Fruit fly (Drosophila melanogaster): ENCODE data around the gene CG16719.

Gene CG16719

DNA sequence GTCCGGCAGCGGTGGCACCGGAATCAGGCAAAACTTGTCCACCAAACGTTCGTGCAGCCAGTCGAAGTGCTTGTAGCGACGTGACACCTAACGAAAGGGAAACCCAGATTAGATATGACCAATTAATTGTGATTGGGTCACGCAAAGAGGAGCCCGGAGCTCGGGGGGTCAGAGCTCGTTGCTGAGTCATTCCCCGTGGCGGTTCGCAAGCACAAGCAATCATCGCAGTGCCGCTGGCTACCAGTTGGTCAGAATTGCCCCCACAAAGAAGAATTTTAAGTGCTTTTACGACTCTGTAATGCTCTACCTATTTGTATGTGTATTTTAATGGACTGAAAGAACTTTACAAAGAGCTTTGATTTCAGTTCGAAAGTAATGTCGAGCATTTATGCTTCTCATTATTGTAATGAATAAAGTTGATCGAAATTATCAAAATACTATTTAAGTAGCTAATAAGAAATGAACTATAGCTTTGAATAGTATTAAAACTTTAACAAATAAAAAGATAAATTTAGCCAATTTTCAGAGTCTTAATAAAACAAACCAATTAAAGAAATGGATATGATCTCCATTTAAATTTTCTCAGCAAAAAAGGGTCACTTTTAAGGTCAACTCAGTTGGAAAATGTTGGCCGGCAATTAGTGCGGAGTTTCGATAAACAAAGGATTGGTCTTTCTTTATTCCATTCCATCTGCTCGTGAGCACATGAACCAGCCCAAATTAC, 27.3 kb downstream of the CG16719 start:
- TF ChIP-seq noc (tag; optimal IDR thresholded peaks at IDR 0.05): no peak

DNA sequence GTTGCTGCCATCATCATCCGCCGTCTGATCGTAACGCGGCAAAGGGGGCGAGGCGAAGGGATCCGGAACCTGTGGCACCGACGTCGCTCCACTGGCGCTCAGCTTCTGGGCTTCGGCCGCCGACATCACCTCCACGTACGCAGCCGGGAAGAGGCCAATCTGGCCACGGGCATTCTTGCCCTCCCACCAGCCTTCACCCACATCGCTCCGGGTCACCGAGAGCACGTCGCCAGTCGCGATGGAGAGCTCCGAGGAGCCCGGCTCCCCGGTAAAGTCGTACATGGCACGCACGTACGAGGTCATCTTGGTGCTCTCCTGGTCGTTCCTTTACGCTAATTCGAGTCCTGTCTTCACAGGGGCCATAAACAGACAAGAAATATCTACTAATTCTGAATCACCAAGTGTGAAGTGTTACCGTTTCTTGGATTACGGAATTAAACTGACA, 28.4 kb downstream of the CG16719 start, which contains the start of gene SH3PX1:
Gene SH3PX1, minus strand, starts transcription at position 445 of the 445 bp plus-strand sequence.
- TF ChIP-seq noc (tag; optimal IDR thresholded peaks at IDR 0.05): no peak

DNA sequence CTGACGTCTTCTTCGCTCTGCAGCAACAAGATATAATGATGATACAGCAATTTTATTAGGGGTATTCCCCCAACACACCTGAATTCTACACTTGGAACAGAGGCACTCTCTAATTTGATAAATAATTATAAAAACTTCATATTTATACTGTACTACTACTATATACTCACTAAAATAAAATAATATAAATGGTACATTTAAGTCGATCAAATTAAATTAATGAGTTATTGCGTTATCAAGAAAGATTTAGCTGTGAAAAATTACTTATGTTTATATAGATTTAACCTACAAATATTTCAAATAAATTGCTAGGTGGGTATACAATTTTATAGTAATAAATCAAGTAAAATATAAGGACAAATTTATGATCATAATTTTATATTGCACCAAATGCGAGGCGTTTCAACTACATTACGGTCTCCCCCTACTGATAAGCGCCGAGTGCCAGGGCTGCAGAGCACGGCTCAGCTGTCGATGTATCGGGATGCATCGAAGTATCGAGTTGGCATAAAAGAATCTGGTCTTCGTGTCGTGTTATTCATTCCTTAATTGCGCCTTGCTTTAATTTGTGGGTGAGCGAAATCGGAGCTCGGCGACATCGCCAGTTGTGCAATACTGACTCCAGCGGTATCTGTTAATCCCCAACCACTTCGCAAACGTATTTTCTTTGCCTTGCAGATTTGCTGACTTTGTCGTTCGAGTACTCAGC, 29.0 kb downstream of the CG16719 start, which contains the start of gene vsg:
Gene vsg, plus strand, starts transcription at position 497 of the 709 bp plus-strand sequence.
- TF ChIP-seq noc (tag; optimal IDR thresholded peaks at IDR 0.05): peak; percentile 76

DNA sequence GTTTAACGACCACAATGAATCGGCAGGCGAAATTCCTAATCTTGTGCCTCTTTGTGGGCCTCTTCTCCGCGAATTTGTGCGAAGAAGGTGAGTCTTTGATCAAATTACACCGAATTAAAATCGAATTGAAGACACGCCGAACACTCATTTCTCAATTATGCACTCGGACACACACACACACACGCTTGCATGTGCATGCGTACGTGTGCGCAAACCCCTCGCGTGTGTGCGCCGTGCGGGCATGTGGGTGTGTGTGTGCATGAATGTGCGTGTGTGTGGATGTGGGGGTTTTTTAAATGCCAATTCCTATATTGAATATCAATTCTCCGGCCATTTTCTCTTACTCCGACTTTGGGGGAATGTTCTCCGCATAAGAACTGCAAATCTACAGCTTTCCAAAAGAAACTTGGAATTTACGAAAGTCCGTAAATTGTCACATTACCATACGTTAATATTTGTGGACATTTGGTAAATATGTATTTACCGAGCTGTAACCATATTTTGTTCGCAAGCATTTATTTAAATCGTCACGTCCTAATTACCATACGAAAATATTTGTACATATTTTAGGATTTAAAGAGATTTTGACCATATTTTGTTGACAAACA, 29.7 kb downstream of the CG16719 start:
- TF ChIP-seq noc (tag; optimal IDR thresholded peaks at IDR 0.05): no peak

DNA sequence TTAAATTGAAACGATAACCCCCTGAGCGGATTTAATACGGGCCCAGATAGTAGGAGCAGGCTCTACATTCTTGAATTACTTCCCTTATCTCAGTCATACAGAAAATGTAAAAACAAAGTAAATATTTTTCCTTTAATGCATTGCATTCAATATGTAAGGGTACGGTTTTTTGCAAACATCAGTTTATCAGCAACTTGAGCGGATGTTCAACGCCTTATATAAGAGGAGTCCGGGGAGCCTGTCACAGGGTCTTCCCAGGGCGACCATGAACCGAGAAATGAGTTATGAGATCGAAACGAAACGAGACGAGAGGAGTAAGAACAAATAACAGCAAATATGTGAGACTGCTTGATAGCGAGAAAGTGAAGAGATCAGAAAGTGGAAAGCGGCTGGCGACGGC, 31.6 kb downstream of the CG16719 start:
- TF ChIP-seq noc (tag; optimal IDR thresholded peaks at IDR 0.05): no peak

DNA sequence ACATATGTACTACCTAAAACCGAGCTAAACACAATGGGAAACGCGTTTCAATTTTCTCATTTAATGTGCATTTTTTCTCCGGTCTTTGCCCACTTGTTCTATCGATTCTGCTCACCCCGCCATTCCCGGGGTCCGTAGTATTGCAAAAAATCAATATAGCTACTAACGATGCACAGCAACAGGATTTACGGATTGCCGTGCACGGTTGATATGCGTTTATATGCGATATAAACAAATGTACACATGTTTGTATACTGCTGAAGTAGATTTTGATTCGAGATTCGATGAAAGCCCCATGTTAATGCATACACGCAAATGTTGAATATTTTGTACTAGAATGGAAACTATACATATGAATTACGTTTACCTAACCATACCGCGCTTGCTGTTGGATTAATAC, 32.1 kb downstream of the CG16719 start:
- TF ChIP-seq noc (tag; optimal IDR thresholded peaks at IDR 0.05): no peak

DNA sequence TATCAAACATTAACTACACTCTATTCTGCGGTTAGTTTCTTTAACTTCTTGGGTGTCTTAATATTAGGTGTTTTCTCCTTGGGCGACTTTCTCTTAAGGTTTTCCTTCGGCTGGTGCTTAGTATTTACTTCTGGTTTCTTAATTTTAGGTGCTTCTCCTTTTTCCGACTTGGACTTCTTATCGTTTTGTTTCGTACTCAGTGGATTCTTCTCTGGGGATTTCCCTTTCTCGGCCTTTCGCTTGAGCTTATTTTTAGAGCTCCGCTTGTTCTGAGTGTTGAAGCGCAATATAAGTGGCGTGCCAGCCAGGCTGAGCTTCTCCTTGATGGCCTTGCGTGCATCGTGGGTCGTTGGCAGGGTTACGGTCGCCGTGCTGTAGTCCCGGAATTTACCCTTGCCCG, 32.9 kb downstream of the CG16719 start:
- TF ChIP-seq noc (tag; optimal IDR thresholded peaks at IDR 0.05): no peak

DNA sequence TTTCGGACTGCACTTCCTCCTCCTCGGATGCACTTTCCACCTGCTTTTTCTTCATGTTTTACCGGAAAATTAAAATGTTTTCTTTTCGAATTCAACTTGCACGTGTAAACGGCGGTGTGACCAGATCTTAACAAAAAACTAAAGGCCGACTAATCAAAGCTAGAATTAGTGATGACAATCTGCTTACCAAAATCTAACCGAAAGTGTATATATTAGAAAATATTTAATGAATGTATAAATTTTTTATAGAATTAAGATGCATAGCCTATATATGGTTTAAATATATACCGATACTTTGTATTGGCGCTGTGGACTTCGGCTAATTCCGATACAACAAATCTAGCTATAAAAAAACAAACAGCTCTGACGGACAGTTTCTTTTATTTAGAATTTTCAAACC, 34.0 kb downstream of the CG16719 start, which contains the start of the genes CG18178 and CG14174:
Gene CG18178, minus strand, starts transcription at position 216 of the 400 bp plus-strand sequence.
Gene CG14174, plus strand, starts transcription at position 400 of the 400 bp plus-strand sequence.
- peak; percentile 58 for TF ChIP-seq noc (tag; optimal IDR thresholded peaks at IDR 0.05)

DNA sequence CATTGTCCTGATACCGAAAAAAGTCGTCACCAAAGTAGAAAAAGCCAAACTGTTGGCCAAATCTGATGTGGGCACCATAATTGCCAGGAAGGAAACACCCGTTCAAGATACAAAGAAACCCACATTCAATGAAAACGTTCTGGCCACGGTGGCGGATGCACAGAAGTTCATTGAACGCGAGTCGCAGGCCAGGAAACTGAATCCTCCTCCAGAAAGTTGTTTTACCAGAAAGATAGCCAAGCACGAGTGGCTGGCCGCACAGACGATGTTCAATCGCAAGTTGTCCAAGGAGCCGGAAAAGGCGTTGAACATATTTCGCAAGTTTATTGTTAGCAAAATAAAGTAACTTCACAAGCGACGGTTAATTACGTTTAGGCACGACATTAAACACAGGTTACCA, 35.1 kb downstream of the CG16719 start:
- no peak for TF ChIP-seq noc (tag; optimal IDR thresholded peaks at IDR 0.05)

DNA sequence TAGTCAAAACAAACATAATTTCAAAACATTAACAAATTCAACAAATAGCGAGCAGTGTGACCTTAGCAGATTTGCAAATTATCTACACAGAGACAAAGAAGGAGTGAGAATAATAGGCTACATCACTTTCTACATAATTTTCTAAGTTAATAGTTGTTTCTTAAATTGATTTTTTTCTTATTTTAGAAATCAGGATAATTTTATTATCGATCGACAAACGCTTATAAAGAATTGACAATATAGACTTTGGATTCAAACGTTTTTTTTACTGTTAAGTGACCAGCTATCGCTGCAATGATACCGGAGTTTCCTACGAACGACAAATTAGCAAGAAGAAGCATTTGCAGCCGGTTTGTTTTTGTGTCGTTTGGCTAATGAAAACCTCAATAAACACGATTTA, 38.1 kb downstream of the CG16719 start, which contains the start of the genes nbs and defl:
Gene nbs, minus strand, starts transcription at position 87 of the 400 bp plus-strand sequence.
Gene defl, plus strand, starts transcription at position 316 of the 400 bp plus-strand sequence.
- TF ChIP-seq noc (tag; optimal IDR thresholded peaks at IDR 0.05): peak; percentile 42

DNA sequence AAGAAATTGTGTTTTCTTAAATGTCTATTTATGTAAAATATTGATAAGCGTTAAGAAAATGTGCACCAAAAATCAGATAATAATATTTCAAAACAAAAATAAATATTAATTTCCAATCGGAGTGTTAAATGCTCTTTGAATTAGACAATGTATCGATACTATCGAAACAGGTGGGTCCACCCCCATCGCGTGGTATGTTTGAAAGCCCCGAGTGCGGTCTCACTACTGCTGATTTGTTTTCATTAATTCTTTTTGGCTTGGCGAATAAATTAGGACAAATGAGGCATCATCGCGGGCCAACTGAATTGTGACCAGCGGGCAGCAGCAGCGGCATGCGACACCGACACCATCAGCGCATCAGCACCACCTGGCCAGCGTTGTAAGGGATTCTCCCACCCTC, 41.7 kb downstream of the CG16719 start, which contains the start of gene Naa60:
Gene Naa60, plus strand, starts transcription at position 189 of the 400 bp plus-strand sequence.
- TF ChIP-seq noc (tag; optimal IDR thresholded peaks at IDR 0.05): no peak

DNA sequence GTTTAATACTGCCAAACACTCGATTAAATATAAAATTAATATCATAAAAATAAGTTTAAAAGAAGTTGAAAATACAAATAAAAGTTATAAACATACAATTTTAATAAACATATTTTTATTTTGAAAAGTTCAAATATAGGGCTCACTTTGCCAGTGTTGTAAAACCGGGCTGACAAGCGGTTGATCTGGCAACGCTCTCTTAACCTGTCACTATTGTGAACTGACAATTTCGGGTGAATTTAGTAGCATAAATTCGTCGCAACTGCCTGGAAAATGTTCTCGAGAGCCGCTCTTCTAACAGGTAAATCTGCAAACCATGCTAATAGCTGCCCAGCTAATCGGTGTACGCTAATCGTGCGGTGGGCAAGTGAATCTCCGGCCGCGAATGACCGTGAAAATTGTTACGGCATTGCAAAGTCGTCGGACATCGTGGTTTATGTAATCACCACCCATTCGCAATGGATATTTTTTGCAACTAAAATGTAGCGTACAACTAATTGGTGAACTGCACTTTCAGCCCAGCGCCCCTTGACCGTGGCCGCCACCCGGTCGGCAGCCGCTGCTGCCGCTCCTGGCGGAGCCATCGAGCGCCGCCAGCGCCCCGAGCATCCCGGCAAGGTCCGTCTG, 44.9 kb downstream of the CG16719 start, which contains the start of gene ATPsynB:
Gene ATPsynB, plus strand, starts transcription at position 205 of the 627 bp plus-strand sequence.
- TF ChIP-seq noc (tag; optimal IDR thresholded peaks at IDR 0.05): no peak

DNA sequence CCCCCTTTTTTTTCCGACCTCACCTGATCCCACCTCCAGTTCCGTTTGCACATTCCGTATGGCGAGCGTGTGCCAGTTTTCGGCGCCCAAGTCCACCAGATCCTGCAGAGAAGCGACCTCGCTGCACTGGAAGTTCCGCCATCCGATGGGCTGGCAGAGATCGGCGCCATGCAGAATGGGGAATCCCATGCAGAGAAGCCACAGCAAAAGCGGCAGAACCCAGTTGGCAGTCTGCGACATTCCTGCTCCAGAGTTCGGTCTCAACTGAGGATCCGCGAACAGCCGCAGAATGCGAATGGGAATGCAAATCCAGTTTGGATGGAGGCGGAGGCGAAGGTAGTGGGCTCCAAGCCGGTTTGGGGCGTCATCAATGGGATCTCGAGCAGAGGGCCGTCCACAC, 48.6 kb downstream of the CG16719 start, which contains the start of gene CG6749:
Gene CG6749, minus strand, starts transcription at position 245 of the 400 bp plus-strand sequence.
- TF ChIP-seq noc (tag; optimal IDR thresholded peaks at IDR 0.05): no peak

All from whole organism, larva.